Fruit fly (Drosophila melanogaster) S2 (cell line): ENCODE measurements around the gene CG6454.

Experiments used
- CG8478 ChIP-seq: fragments of >200 bp; optimal IDR thresholded peaks from 2 replicates; lab custom pipeline; 2018
- CTCF ChIP-seq, 2 experiments: fragments of >200 bp; optimal IDR thresholded peaks; 2 replicates each; lab custom pipeline; 2018

The CG6454 gene

DNA sequence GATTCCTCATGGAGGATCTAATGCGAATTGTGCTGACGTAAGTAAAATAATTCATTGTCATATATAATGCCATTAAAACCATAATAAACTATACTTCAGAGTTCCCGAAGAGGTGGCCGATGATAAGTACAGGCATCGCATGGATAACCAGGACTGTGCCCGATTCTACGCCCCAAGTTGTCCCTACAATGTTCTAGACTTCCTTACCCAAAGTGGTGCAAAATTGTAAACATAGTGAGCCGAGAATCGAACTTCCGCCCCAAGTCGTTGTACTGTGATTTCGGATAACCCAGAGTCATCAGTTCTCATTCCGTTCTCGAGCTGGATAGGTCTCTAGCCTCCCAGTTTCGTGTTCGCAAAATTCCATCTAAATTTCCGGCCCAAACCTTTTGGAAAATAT is 13.9 kb downstream of the CG6454 start, which contains the start of gene CG33340:
Gene CG33340 (plus strand): TSS at position 301 of the 400 bp plus-strand sequence.
- TF ChIP-seq CTCF (optimal IDR thresholded peaks at IDR 0.05; lab: Kevin White, UChicago) (no peak), CG8478 (lab: Kevin White, UChicago) (no peak)

DNA sequence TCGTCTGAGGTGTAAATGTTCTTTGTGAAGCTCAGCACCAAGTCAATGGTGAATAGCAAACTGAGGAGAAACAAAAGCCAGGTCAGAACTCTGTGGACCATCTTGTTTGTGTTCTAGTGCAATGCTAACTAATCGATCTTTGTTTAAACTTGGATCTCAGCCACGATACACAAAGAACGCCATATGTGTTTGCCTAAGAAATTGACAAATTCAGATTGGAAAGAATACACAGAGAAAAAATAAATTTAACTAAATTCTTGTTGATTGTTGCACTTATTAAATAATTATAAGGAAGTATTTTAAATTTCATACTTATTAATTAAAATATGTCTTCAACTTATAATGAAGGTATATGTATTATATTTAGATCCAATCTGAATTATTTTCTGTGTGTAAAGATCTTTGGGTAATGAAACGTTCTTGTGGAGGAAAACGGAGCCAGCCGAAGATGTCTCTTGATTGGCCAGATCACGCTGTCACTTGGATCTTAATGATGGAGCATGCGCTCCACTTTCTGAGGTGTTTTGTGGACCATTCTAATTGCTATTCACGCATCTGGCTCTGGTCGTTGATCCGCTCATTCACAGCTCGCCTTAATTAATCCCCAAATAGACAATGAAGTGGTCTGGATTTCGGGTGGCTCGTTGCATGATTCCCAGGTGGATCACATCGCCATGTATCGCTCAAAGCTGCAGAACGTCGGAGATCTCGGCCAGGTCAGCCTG is 16.1 kb downstream of the CG6454 start, which contains the start of the genes CG17784 and CG13613:
Gene CG17784 (minus strand): TSS at position 101 of the 725 bp plus-strand sequence.
Gene CG13613 (plus strand): TSS at position 675 of the 725 bp plus-strand sequence.
- no peak for TF ChIP-seq CTCF (optimal IDR thresholded peaks at IDR 0.05; lab: Kevin White, UChicago)
- no peak for TF ChIP-seq CG8478 (lab: Kevin White, UChicago)

DNA sequence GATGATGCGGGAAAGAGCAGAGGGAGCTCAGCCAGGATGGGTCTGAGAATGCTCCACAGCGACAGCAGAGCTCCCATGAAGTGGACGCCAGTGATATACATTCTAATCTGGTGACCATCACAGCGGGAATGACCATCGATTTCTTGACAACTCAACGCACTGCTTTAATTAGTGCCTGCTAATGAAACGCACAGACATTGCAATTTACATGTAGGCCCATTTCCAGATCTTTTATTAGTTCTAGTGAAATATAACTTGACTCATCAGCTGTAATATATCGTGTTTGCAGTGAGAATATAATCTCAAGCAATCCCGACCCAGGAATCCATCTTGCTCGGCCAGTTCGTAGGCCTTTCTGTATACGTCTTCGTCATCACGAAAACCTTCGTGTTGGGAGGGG is 18.1 kb downstream of the CG6454 start, which contains the start of gene CG42811:
Gene CG42811 (minus strand): TSS at position 101 of the 400 bp plus-strand sequence.
- TF ChIP-seq CTCF (optimal IDR thresholded peaks at IDR 0.05; lab: Kevin White, UChicago) (no peak), CG8478 (lab: Kevin White, UChicago) (no peak)

DNA sequence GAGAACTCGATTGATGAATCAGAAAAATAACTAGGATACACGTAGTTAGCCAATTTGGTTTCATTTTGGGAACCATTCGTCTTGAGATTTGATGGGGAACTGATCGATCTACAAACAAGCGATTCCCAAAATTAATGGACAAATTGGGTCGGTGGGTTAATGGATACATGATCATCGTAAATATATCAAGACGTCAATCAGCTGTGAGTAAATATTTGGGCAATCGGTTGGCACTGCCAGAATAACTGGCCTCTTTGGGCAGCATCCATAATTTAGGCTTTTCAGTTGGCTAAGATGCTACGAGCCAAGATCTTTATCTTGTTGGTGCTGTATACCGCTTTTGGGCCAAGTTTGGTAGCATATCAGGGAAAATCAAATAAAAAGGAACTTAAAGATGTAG is 19.1 kb downstream of the CG6454 start, which contains the start of the genes CG42812 and CG33341:
Gene CG42812 (minus strand): TSS at position 101 of the 400 bp plus-strand sequence.
Gene CG33341 (plus strand): TSS at position 295 of the 400 bp plus-strand sequence.
- TF ChIP-seq CG8478 (lab: Kevin White, UChicago) (no peak), CTCF (optimal IDR thresholded peaks at IDR 0.05; lab: Kevin White, UChicago) (no peak)

DNA sequence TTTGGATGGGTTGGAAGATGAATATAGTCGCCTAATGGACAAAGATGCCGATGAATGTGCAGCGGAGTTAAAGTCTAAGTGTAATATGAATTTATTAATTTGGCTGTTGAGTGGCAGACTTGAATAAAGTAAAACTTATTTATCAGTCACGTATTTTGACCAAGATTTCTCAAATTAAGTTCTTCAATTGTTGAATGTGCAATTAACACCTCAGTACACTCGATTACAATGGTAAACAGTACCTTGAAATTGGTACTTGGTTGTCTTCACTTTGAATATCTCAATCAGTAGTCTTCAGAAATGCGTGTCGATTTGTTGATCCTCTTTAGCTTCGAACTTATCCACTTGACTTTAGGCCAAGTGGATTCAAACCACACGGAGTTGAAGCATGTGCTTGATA is 20.3 kb downstream of the CG6454 start, which contains the start of gene CG13614:
Gene CG13614 (plus strand): TSS at position 301 of the 400 bp plus-strand sequence.
- no peak for TF ChIP-seq CG8478 (lab: Kevin White, UChicago)
- no peak for TF ChIP-seq CTCF (optimal IDR thresholded peaks at IDR 0.05; lab: Kevin White, UChicago)

DNA sequence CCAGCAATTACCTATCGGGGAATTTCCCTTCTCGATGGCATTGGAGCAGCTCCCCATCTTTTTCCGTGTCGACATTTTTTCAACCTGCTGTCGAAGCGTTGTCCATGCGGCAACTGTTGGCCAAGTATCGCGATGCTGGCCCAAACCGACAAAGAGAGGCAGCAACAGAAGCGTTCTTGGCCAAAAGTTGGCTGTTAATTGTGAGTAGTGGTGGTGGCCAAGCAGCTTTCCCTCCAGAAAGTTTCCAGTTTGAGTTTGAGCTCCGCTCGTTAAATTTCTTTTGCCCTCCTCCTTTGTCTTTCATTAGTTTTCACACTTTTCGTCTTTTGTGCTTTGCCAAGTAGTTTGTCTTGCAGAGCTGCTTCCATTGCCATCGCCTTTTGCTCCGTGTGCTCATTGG is 23.7 kb downstream of the CG6454 start, which contains the start of gene CG17782:
Gene CG17782 (minus strand): TSS at position 101 of the 400 bp plus-strand sequence.
- TF ChIP-seq CG8478 (lab: Kevin White, UChicago) (no peak), CTCF (optimal IDR thresholded peaks at IDR 0.05; lab: Kevin White, UChicago) (no peak)

DNA sequence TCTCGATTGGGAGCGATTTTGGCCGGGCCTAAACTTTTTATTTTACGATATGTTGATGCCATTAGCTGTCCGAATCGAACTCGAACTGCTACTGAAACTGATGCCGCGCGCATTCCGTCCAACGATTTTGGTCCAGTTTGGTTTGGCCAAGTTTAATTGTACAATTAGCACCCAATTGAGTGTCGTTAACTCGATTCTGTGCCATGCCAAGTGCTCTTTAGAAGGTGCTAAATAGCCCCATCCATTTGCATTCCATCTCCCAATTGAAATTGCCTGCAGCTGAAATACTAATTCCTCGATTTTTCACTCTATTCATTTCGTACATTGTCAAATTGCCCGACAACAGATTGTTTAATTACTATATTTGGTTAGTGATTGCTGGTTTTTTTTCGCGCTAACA is 26.6 kb downstream of the CG6454 start, which contains the start of gene CG17781:
Gene CG17781 (minus strand): TSS at position 101 of the 400 bp plus-strand sequence.
- TF ChIP-seq CTCF (optimal IDR thresholded peaks at IDR 0.05; lab: Kevin White, UChicago) (no peak), CG8478 (lab: Kevin White, UChicago) (no peak)

DNA sequence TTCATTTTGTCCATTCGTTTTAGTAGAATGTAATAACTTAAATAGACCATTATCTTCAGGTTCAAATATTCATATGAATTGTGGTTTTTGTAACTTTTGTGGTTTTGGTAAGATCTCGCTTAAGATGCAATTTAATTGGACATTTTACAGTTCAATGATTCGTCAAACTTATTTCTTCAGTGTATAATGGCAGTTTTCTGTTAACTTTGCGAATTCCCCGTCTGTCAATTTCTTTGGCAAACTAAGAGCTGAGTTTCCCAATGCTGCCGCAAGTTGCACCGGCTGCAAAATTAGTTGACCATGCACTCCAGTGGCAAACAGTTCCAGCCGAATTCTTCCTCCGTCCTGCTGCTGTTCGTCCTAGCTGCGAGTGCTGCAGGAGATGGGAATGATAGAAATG is 27.6 kb downstream of the CG6454 start, which contains the start of gene CG33342:
Gene CG33342 (plus strand): TSS at position 301 of the 400 bp plus-strand sequence.
- TF ChIP-seq CG8478 (lab: Kevin White, UChicago) = no peak
- TF ChIP-seq CTCF (optimal IDR thresholded peaks at IDR 0.05; lab: Kevin White, UChicago) = no peak

DNA sequence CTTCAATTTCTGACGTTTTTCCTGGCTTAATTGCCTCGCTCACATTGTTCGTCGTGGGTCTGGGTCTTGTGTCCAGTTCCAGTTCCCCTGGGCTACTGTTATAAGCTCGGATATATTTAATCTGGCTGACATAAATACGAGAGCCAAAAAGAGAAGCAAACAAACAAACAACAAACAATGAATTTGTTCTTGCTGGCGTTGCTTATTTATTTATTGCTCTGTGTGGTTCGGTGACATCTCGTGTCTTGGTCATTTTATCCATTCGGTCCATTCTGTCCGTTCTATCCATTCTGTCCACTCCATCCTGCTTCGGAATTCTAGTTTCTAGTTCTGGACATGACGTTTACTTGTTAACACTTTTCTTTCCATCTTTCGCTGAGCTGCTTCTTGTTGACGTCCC is 36.0 kb downstream of the CG6454 start, which contains the start of gene CG17780:
Gene CG17780 (minus strand): TSS at position 101 of the 400 bp plus-strand sequence.
- TF ChIP-seq CTCF (optimal IDR thresholded peaks at IDR 0.05; lab: Kevin White, UChicago) = no peak
- no peak for TF ChIP-seq CG8478 (lab: Kevin White, UChicago)

DNA sequence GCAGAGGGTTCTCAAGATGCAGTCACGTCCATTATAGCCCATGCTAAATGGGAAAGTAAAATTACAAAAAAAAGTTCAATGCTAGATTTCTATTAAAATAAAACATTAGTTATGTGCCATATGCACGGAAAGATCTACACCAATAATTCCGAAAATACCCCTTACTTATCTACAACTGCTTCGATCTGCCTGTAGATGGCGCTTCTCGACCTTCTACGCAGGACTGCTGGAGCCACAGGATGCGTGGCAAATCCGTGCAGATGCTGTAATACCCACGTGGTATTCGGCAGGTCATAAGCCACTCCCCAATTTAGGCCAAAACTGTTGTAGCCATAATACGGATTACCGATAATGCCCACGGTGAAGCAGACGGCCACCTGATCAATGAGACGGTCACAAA is 37.5 kb downstream of the CG6454 start:
- TF ChIP-seq CTCF (optimal IDR thresholded peaks at IDR 0.05; lab: Kevin White, UChicago) (peak; percentile 68 to 71), CG8478 (lab: Kevin White, UChicago) (no peak)

DNA sequence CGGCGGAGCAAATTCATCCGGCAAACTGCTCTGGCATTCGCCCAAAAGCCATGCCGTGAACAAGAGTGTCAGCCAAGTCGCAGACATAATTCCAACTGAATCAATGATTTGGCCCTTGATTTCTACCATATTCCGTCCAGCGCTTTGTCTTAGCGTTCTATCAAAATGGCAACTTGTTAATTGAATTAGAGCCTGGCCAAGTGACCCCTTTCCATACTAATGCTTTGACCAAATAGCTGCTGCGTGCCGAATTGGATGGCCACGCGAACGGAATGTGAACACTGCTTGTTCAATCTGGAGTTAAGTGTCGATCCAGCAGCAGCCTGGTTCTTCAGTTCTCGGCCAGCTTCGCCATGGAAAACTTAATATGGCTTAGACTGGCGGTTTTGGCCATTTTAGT is 41.3 kb downstream of the CG6454 start, which contains the start of the genes CG5768 and CG13615:
Gene CG5768 (minus strand): TSS at position 101 of the 400 bp plus-strand sequence.
Gene CG13615 (plus strand): TSS at position 280 of the 400 bp plus-strand sequence.
- TF ChIP-seq CTCF (optimal IDR thresholded peaks at IDR 0.05; lab: Kevin White, UChicago) (no peak), CG8478 (lab: Kevin White, UChicago) (no peak)

DNA sequence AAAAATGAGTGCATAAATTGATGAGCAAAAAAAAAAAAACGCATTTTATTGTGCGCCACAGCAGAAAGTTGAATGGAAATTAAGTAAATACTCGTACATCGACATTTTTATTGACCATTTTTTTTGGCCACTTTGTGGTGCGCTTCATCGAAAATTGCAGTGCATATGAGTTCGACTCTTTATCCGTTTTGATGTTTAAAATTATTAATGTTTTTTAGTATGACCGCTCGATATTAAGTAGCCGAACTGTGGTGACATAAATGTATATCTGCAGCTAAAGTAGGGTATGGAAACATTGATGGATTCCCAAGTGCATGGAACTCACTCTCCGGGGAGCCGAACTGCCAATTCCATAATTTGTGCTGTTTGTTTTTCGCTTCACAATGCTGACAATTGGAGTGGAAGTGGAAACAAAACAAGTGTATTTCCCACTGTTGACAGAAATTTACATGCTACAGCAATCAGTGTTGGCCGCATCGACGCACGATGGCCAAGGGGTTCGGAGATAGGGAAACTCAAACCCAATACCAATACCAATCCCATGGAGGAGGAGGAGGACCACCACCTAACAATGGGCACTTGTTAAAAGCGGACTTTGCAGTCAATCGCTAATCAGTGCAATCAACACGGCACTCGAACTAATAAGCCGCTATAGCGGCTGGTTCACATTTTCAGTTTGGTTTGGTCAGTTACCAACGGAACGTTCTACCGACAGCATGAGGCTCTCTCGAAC is 43.4 kb downstream of the CG6454 start, which contains the start of gene CG13616:
Gene CG13616 (plus strand): TSS at position 683 of the 733 bp plus-strand sequence.
- TF ChIP-seq CG8478 (lab: Kevin White, UChicago) = no peak
- TF ChIP-seq CTCF (optimal IDR thresholded peaks at IDR 0.05; lab: Kevin White, UChicago) = no peak
